Fruit fly (Drosophila melanogaster) whole organism, embryonic: ENCODE measurements around the gene Mst85C.

Experiments
- Bdp1 ChIP-seq: fragments of 200-800 bp; sonication (Bioruptor generic); optimal IDR thresholded peaks from 3 replicates; lab custom pipeline; 2016; ENCODE audit warnings: missing biosample characterization, missing genetic modification characterization
- CG4404 ChIP-seq: fragments of 200-800 bp; sonication (Bioruptor generic); IDR thresholded peaks from 2 replicates; pipeline ENCODE4 v1.3.6; 2022; ENCODE audit warnings: missing biosample characterization, missing genetic modification characterization
- Dfd ChIP-seq, 2 experiments: fragments of >200 bp; optimal IDR thresholded peaks; 2 replicates each; lab custom pipeline; 2017; ENCODE audit warnings: missing biosample characterization in 2 of 2, missing genetic modification characterization in 2 of 2
- Hr39 ChIP-seq: fragments of >200 bp; optimal IDR thresholded peaks from 2 replicates; lab custom pipeline; 2017
- Rx ChIP-seq: fragments of 200-800 bp; sonication (Bioruptor generic); IDR thresholded peaks from 2 replicates; pipeline ENCODE4 v1.3.6; 2022; ENCODE audit warnings: missing biosample characterization, missing genetic modification characterization
- ems ChIP-seq: fragments of 200-800 bp; sonication (Bioruptor generic); optimal IDR thresholded peaks from 3 replicates; lab custom pipeline; 2016; ENCODE audit warnings: missing biosample characterization, missing genetic modification characterization
- onecut ChIP-seq: fragments of 200-800 bp; sonication (Bioruptor generic); IDR thresholded peaks from 2 replicates; pipeline ENCODE4 v1.3.6; 2022; ENCODE audit warnings: missing biosample characterization, missing genetic modification characterization

DNA sequence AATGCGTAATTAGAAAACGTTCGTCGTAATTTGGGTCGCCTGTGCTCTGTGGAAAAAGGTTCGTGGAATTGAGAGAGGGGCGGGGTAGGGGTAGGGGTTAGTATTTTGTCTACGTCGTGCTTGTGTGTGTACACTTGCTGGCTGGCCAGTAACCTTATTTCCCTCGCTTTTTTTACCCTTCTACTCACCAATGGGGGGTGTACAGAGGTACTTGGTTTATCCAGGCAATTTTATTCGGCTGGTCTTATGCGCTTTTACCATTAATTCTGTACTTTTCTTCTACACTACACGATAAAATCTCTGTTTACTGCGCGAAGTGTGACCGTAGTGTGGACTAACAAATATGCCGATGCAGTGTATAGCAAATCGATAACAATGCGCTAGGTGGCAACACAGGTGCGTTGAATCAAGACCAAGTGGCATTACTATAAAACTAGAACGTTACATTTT, 28.7 kb upstream of the Mst85C start, which contains the start of gene tgo:
- no peak for TF ChIP-seq CG4404
- peak; percentile 50 for TF ChIP-seq onecut
- TF ChIP-seq Hr39: no peak
- no peak for TF ChIP-seq Dfd (GFP tag; optimal IDR thresholded peaks at IDR 0.05; lab: Kevin White, UChicago)
- TF ChIP-seq Rx (GFP tag; lab: Robert Waterston, UW): no peak
- no peak for TF ChIP-seq ems (GFP tag; lab: Kevin White, UChicago)
- TF ChIP-seq Bdp1: no peak
